Fruit fly (Drosophila melanogaster) whole organism, pupa: ENCODE results near the gene parvin.
A peak's percentile ranks its signal among the peaks of the same experiment; 100 is the strongest.

Experiments
- CG12605 ChIP-seq: fragments of 200-800 bp; sonication (Bioruptor generic); IDR thresholded peaks from 2 replicates; pipeline ENCODE4 v1.3.6; 2022; ENCODE audit warnings: missing biosample characterization, missing genetic modification characterization
- EcR ChIP-seq: fragments of 200-800 bp; sonication (Bioruptor generic); optimal IDR thresholded peaks from 3 replicates; lab custom pipeline; 2019; ENCODE audit warnings: missing biosample characterization, missing genetic modification characterization, mild to moderate bottlenecking, moderate library complexity, missing genetic modification reagents
- Pif1A ChIP-seq: fragments of 200-800 bp; sonication (Bioruptor generic); optimal IDR thresholded peaks from 3 replicates; lab custom pipeline; 2016; ENCODE audit warnings: missing biosample characterization, missing genetic modification characterization
- Pif1B ChIP-seq: fragments of 200-800 bp; sonication (Bioruptor generic); optimal IDR thresholded peaks from 3 replicates; lab custom pipeline; 2016; ENCODE audit warnings: missing biosample characterization, missing genetic modification characterization
- gl ChIP-seq: fragments of 200-800 bp; sonication (Bioruptor generic); optimal IDR thresholded peaks from 2 replicates; lab custom pipeline; 2018; ENCODE audit warnings: missing biosample characterization, mild to moderate bottlenecking, missing genetic modification characterization
- rn ChIP-seq: fragments of 200-800 bp; sonication (Bioruptor generic); IDR thresholded peaks from 2 replicates; pipeline ENCODE4 v1.3.6; 2022; ENCODE audit warnings: missing biosample characterization, missing genetic modification characterization

DNA sequence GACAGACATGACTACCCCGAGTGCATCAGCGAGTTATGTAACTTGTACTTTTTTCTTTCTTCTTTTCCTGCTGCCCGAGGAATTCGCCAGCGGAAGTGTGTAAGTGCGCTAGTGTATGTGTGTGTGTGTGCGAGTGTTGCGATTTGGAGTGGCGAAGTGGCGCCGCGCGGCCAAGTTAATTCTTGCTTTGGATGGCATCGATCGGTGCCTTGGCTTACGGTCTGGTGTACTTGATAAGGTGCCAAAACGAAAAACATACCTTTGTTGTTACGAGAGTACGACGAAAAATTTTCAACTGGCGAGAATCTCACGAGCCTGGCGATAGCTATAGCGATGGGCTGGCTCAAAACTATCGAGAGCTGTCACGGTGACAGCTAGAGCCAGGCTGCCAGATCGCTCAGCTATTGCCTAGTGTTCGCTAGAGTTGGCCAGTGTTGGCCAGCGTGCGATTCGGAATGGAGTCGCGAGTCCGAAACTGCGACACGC, 1.8 kb upstream of the parvin start, which contains the start of the genes CG18809, COX6B, CG33932 and Rpp20:
- no peak for TF ChIP-seq Pif1A (GFP tag; lab: Kevin White, UChicago)
- TF ChIP-seq Pif1B (GFP tag; lab: Kevin White, UChicago): no peak
- TF ChIP-seq CG12605 (GFP tag; lab: Robert Waterston, UW): peak; percentile 38; the same call in 1 of the 2 replicates
- peak; percentile 22 for TF ChIP-seq EcR (GFP tag; lab: Kevin White, UChicago)
- TF ChIP-seq rn (GFP tag; lab: Robert Waterston, UW): no peak
- TF ChIP-seq gl (tag; lab: Kevin White, UChicago): peak; percentile 7
